Fruit fly (Drosophila melanogaster): Measurements from ENCODE around the gene CG12111.

CG12111 gene

dm6 chrX:8536649-8537048, 34.1 kb downstream of the CG12111 start (continued):
- no peak for TF ChIP-seq sc (optimal IDR thresholded peaks at IDR 0.05)
- no peak for TF ChIP-seq sc (GFP tag; optimal IDR thresholded peaks at IDR 0.05)
- TF ChIP-seq CG15073 (GFP tag; optimal IDR thresholded peaks at IDR 0.05), result no peak
- no peak for TF ChIP-seq CG17361 (GFP tag; IDR thresholded peaks at IDR 0.05)
- TF ChIP-seq mam (GFP tag; optimal IDR thresholded peaks at IDR 0.05), result peak; percentile 46
- TF ChIP-seq BtbVII (GFP tag; optimal IDR thresholded peaks at IDR 0.05), result peak; percentile 14
- no peak for TF ChIP-seq da (GFP tag; optimal IDR thresholded peaks at IDR 0.05)
- TF ChIP-seq CG32532 (GFP tag; IDR thresholded peaks at IDR 0.05), result peak; percentile 60; the same call in 1 of the 2 replicates
- no peak for TF ChIP-seq trh (GFP tag; optimal IDR thresholded peaks at IDR 0.05)
- TF ChIP-seq CG7556 (GFP tag; optimal IDR thresholded peaks at IDR 0.05), result peak; percentile 26
- TF ChIP-seq Atf6 (GFP tag; IDR thresholded peaks at IDR 0.05), result peak; percentile 50; the same call in 1 of the 2 replicates
- no peak for TF ChIP-seq CG7745 (tag; optimal IDR thresholded peaks at IDR 0.05)
- peak; percentile 25 to 46 for TF ChIP-seq Pdp1 (GFP tag; optimal IDR thresholded peaks at IDR 0.05)
- peak; percentile 14 for TF ChIP-seq her (GFP tag; optimal IDR thresholded peaks at IDR 0.05)
- TF ChIP-seq bab2 (GFP tag; optimal IDR thresholded peaks at IDR 0.05), result peak; percentile 31
- 0 out of 2 replicates have a peak, but pooled peaks have one; percentile 41 for TF ChIP-seq HLH3B (GFP tag; IDR thresholded peaks at IDR 0.05)
- peak; percentile 0 for TF ChIP-seq CG15514 (GFP tag; optimal IDR thresholded peaks at IDR 0.05)
- TF ChIP-seq jumu (GFP tag; optimal IDR thresholded peaks at IDR 0.05), result no peak
- TF ChIP-seq CG8924 (tag; optimal IDR thresholded peaks at IDR 0.05), result peak; percentile 0

DNA sequence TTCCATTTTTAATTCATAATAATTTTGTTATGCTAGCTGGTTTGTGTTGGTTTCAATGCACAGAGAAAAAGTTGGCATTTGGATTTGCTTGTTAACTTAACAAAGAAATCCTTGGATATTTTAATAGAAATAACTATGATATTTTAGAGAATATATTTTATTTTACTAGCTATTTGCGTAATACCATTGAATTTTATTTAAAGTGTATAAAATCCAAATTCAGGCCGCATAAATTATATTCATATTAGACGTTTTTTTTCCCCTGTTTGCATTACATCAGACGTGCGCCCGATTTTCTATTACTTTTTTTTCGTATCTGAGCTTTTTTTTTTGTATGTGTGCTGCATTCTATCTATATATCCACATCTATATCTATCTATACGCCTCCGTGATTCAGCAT, 36.0 kb downstream of the CG12111 start:
- TF ChIP-seq oc (tag; optimal IDR thresholded peaks at IDR 0.05) (no peak), Bteb2 (GFP tag; optimal IDR thresholded peaks at IDR 0.05) (no peak), CG12659 (GFP tag; optimal IDR thresholded peaks at IDR 0.05) (peak; percentile 2), CG17802 (tag; optimal IDR thresholded peaks at IDR 0.05) (no peak), CG11504 (tag; optimal IDR thresholded peaks at IDR 0.05) (peak; percentile 48), bsh (GFP tag; optimal IDR thresholded peaks at IDR 0.05) (peak in 1 of 2 experiments; percentile 30), emc (GFP tag; optimal IDR thresholded peaks at IDR 0.05) (no peak), pan (optimal IDR thresholded peaks at IDR 0.05) (no peak), pan (GFP tag; optimal IDR thresholded peaks at IDR 0.05 in 1 of 2, IDR thresholded peaks at IDR 0.05 in 1 of 2) (peak in 1 of 2 experiments; percentile 43), sens (GFP tag) (peak; percentile 45), CG31441 (GFP tag; IDR thresholded peaks at IDR 0.05) (peak; percentile 47; the same call in 1 of the 2 replicates), gsb (GFP tag; IDR thresholded peaks at IDR 0.05) (no peak), pzg (GFP tag; optimal IDR thresholded peaks at IDR 0.05) (no peak), Hand (GFP tag; optimal IDR thresholded peaks at IDR 0.05) (no peak), wor (GFP tag; IDR thresholded peaks at IDR 0.05) (peak; percentile 32; the same call in 1 of the 2 replicates), CG12391 (tag; optimal IDR thresholded peaks at IDR 0.05) (peak; percentile 19), CG7839 (tag; optimal IDR thresholded peaks at IDR 0.05) (peak; percentile 32), al (GFP tag; IDR thresholded peaks at IDR 0.05) (no peak), CG15696 (tag; optimal IDR thresholded peaks at IDR 0.05) (no peak), CG2199 (GFP tag; IDR thresholded peaks at IDR 0.05) (no peak), CG32772 (GFP tag; IDR thresholded peaks at IDR 0.05) (0 out of 2 replicates have a peak, but pooled peaks have one; percentile 20), dmrt99B (tag; optimal IDR thresholded peaks at IDR 0.05) (peak; percentile 54), Vsx1 (GFP tag; optimal IDR thresholded peaks at IDR 0.05) (no peak), CG31224 (GFP tag; IDR thresholded peaks at IDR 0.05) (no peak), CG15269 (tag; optimal IDR thresholded peaks at IDR 0.05) (peak; percentile 35), tgo (GFP tag; IDR thresholded peaks at IDR 0.05) (peak; percentile 34; the same call in 2 of the 3 replicates), Drgx (GFP tag; IDR thresholded peaks at IDR 0.05) (peak; percentile 68), CG17361 (GFP tag; IDR thresholded peaks at IDR 0.05) (peak; percentile 45; the same call in 2 of the 3 replicates), ase (GFP tag; IDR thresholded peaks at IDR 0.05) (no peak), Xbp1 (GFP tag; optimal IDR thresholded peaks at IDR 0.05) (peak; percentile 9), D19A (tag; optimal IDR thresholded peaks at IDR 0.05) (peak; percentile 6), E2f2 (GFP tag; IDR thresholded peaks at IDR 0.05) (no peak), Ptx1 (GFP tag; IDR thresholded peaks at IDR 0.05) (peak; percentile 39; the same call in 1 of the 2 replicates)

Data from whole organism, embryonic.